Worm (Caenorhabditis elegans) whole organism, late embryonic: Measurements from ENCODE around the gene nrx-1.

Experiments
- C08G9.2 ChIP-seq: sonication (generic microtip); optimal IDR thresholded peaks from 2 replicates; lab custom pipeline; 2016; ENCODE audit warnings: mild to moderate bottlenecking, missing genetic modification characterization, moderate library complexity, missing compliant biosample characterization
- K02D7.2 ChIP-seq: sonication (generic microtip); optimal IDR thresholded peaks from 2 replicates; lab custom pipeline; 2017; ENCODE audit warnings: mild to moderate bottlenecking, missing genetic modification characterization, missing compliant biosample characterization
- K09A11.1 ChIP-seq: sonication (generic microtip); optimal IDR thresholded peaks from 2 replicates; lab custom pipeline; 2017; ENCODE audit warnings: antibody characterized with exemption, mild to moderate bottlenecking, missing genetic modification characterization, missing compliant biosample characterization; ENCODE audit not compliant: insufficient read depth
- Y22D7AL.16 ChIP-seq: sonication (generic microtip); optimal IDR thresholded peaks from 2 replicates; lab custom pipeline; 2016; ENCODE audit warnings: missing genetic modification characterization, missing compliant biosample characterization
- ceh-14 ChIP-seq: sonication (generic microtip); optimal IDR thresholded peaks from 2 replicates; lab custom pipeline; 2016; ENCODE audit warnings: missing genotype, missing genetic modification characterization, missing compliant biosample characterization
- ceh-18 ChIP-seq: sonication (generic microtip); optimal IDR thresholded peaks from 2 replicates; lab custom pipeline; 2016; ENCODE audit warnings: missing genetic modification characterization, missing compliant biosample characterization
- ceh-19 ChIP-seq: fragments of 200-800 bp; sonication (Bioruptor generic); optimal IDR thresholded peaks from 2 replicates; lab custom pipeline; 2018; ENCODE audit warnings: mild to moderate bottlenecking, missing genetic modification characterization, missing compliant biosample characterization
- ceh-2 ChIP-seq: sonication (generic microtip); optimal IDR thresholded peaks from 2 replicates; lab custom pipeline; 2016; ENCODE audit warnings: missing genotype, missing genetic modification characterization, missing compliant biosample characterization
- ceh-24 ChIP-seq: sonication (generic microtip); optimal IDR thresholded peaks from 2 replicates; lab custom pipeline; 2016; ENCODE audit warnings: mild to moderate bottlenecking, missing genetic modification characterization, missing compliant biosample characterization
- ceh-30 ChIP-seq: fragments of 150-350 bp; optimal IDR thresholded peaks from 2 replicates; lab custom pipeline; 2014; ENCODE audit warnings: missing biosample characterization, missing genetic modification characterization
- ceh-34 ChIP-seq: sonication (generic microtip); optimal IDR thresholded peaks from 2 replicates; lab custom pipeline; 2016; ENCODE audit warnings: mild to moderate bottlenecking, missing genetic modification characterization, missing compliant biosample characterization
- ceh-45 ChIP-seq: fragments of 200-800 bp; sonication (Bioruptor generic); IDR thresholded peaks from 2 replicates; pipeline ENCODE4 v1.3.6; 2022; ENCODE audit warnings: missing genetic modification reagents, missing genetic modification characterization, missing compliant biosample characterization
- che-1 ChIP-seq: sonication (generic microtip); optimal IDR thresholded peaks from 2 replicates; lab custom pipeline; 2016; ENCODE audit warnings: mild to moderate bottlenecking, missing genetic modification characterization, missing compliant biosample characterization
- dve-1 ChIP-seq: sonication (generic microtip); optimal IDR thresholded peaks from 2 replicates; lab custom pipeline; 2017; ENCODE audit warnings: antibody characterized with exemption, mild to moderate bottlenecking, missing genetic modification characterization, missing compliant biosample characterization
- elt-2 ChIP-seq: sonication (generic microtip); optimal IDR thresholded peaks from 2 replicates; lab custom pipeline; 2016; ENCODE audit warnings: missing genetic modification reagents, missing genetic modification characterization, missing compliant biosample characterization
- elt-4 ChIP-seq: sonication (generic microtip); optimal IDR thresholded peaks from 2 replicates; lab custom pipeline; 2016; ENCODE audit warnings: missing genetic modification characterization, missing compliant biosample characterization
- eyg-1 ChIP-seq: sonication (generic microtip); optimal IDR thresholded peaks from 2 replicates; lab custom pipeline; 2016; ENCODE audit warnings: missing genotype, missing genetic modification characterization, missing compliant biosample characterization
- fkh-10 ChIP-seq: fragments of 150-350 bp; optimal IDR thresholded peaks from 2 replicates; lab custom pipeline; 2014; ENCODE audit warnings: missing biosample characterization, missing genetic modification reagents, missing genetic modification characterization
- gmeb-2 ChIP-seq: sonication (generic microtip); optimal IDR thresholded peaks from 2 replicates; lab custom pipeline; 2016; ENCODE audit warnings: missing genetic modification characterization, inconsistent platforms, missing compliant biosample characterization
- hlh-13 ChIP-seq: fragments of 200-800 bp; sonication (Bioruptor generic); optimal IDR thresholded peaks from 2 replicates; lab custom pipeline; 2018; ENCODE audit warnings: mild to moderate bottlenecking, missing genetic modification characterization, missing compliant biosample characterization
- hlh-15 ChIP-seq: sonication (generic microtip); optimal IDR thresholded peaks from 2 replicates; lab custom pipeline; 2016; ENCODE audit warnings: missing genetic modification characterization, missing compliant biosample characterization
- hlh-6 ChIP-seq: sonication (generic microtip); optimal IDR thresholded peaks from 2 replicates; lab custom pipeline; 2016; ENCODE audit warnings: missing genotype, missing genetic modification characterization, missing compliant biosample characterization
- hlh-8 ChIP-seq: sonication (generic microtip); optimal IDR thresholded peaks from 2 replicates; lab custom pipeline; 2016; ENCODE audit warnings: missing genotype, missing genetic modification characterization, missing compliant biosample characterization
- nhr-232 ChIP-seq: sonication (generic microtip); optimal IDR thresholded peaks from 2 replicates; lab custom pipeline; 2016; ENCODE audit warnings: missing genetic modification characterization, missing compliant biosample characterization
- pha-2 ChIP-seq: sonication (generic microtip); optimal IDR thresholded peaks from 2 replicates; lab custom pipeline; 2017; ENCODE audit warnings: mild to moderate bottlenecking, missing genetic modification characterization, missing compliant biosample characterization
- pha-4 ChIP-seq: fragments of 150-350 bp; optimal IDR thresholded peaks from 2 replicates; lab custom pipeline; 2018; ENCODE audit warnings: missing biosample characterization, missing genetic modification reagents, missing genetic modification characterization
- ref-2 ChIP-seq: sonication (generic microtip); optimal IDR thresholded peaks from 2 replicates; lab custom pipeline; 2016; ENCODE audit warnings: missing genetic modification characterization, missing compliant biosample characterization
- rnt-1 ChIP-seq: sonication (generic microtip); optimal IDR thresholded peaks from 2 replicates; lab custom pipeline; 2016; ENCODE audit warnings: missing genetic modification characterization, missing compliant biosample characterization
- sox-4 ChIP-seq: sonication (generic microtip); optimal IDR thresholded peaks from 2 replicates; lab custom pipeline; 2017; ENCODE audit warnings: mild to moderate bottlenecking, missing genetic modification characterization, inconsistent platforms, missing compliant biosample characterization
- ttx-3 ChIP-seq: sonication (generic microtip); optimal IDR thresholded peaks from 2 replicates; lab custom pipeline; 2016; ENCODE audit warnings: missing genetic modification reagents, missing genetic modification characterization, missing compliant biosample characterization
- unc-3 ChIP-seq, 2 experiments: fragments of 200-800 bp in 1 of 2; sonication (Bioruptor generic) in 1 of 2; sonication (generic microtip) in 1 of 2; conservative IDR thresholded peaks in 1 of 2; optimal IDR thresholded peaks in 1 of 2; 2 replicates each; pipeline versions ENCODE4 v1.3.6 to Lab custom; 2016 to 2022; ENCODE audit warnings: missing compliant biosample characterization in 2 of 2, missing genetic modification characterization in 2 of 2, missing genetic modification reagents in 1 of 2
- unc-42 ChIP-seq: sonication (generic microtip); optimal IDR thresholded peaks from 2 replicates; lab custom pipeline; 2016; ENCODE audit warnings: missing genotype, missing genetic modification characterization, missing compliant biosample characterization
- unc-55 ChIP-seq: sonication (generic microtip); optimal IDR thresholded peaks from 2 replicates; lab custom pipeline; 2017; ENCODE audit warnings: missing biosample characterization, missing genetic modification reagents, missing genetic modification characterization

Gene nrx-1

DNA sequence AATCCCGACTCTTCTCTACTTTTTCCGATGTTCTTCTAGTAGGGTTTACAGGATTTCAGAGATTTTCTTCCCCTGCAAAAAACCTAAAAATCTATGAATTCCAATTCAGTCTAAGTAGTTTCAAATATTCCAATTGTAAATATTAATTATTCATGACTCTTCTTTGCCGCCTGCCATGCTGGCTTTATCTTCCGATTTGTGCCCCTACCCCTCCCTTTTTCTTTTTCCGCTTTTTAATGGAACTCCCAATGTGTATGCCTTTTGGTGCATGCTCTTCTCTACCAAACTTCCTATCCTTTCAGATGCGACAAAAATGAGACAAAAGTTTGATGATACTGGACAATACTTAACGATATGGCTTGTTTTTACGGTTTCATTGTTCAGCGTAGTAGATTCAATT is at the start of gene nrx-1:
Gene nrx-1, plus strand, starts transcription at position 301 of the 400 bp plus-strand sequence.
- no peak for TF ChIP-seq ceh-45
- TF ChIP-seq ceh-24: no peak
- TF ChIP-seq ttx-3 (tag; lab: Kevin White, UChicago): no peak
- no peak for TF ChIP-seq hlh-8 (tag; lab: Kevin White, UChicago)
- TF ChIP-seq unc-3 (GFP tag; conservative IDR thresholded peaks at IDR 0.05; lab: Robert Waterston, UW): no peak
- TF ChIP-seq unc-3 (tag; optimal IDR thresholded peaks at IDR 0.05; lab: Kevin White, UChicago): no peak
- TF ChIP-seq K02D7.2: no peak
- no peak for TF ChIP-seq unc-55 (GFP tag; lab: Kevin White, UChicago)
- TF ChIP-seq ceh-14 (tag; lab: Kevin White, UChicago): no peak
- no peak for TF ChIP-seq nhr-232 (tag; lab: Kevin White, UChicago)
- TF ChIP-seq rnt-1 (tag; lab: Kevin White, UChicago): no peak
- TF ChIP-seq ceh-19 (GFP tag; lab: Kevin White, UChicago): no peak
- no peak for TF ChIP-seq hlh-15
- TF ChIP-seq ceh-18: no peak

DNA sequence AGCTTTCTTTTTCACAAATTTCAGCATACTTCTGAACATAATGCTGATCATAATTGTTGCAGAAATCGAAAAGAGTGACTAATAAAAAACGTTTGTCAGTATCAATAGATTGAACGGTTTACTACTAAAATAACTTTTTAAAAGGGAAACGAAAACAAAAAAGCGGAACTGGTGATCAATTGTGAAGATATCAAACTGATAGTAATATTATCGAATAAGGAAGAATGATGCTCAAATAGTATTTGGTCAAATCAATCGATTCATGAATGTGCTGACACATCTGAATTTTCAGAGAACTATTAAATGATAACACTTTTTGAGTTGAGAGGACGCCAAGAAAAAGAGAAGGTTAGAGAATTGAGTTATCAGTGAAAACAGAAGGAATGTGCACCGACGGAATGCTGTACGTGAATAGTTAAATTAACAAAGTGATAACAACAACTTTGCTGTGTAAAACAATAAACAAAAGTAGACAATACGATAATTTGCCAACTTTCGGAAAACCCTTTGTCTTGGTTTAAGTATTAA is 48.2 kb upstream of the nrx-1 start, which contains the start of gene D1054.5:
Gene D1054.5, minus strand, starts transcription at position 51 of the 528 bp plus-strand sequence.
- TF ChIP-seq elt-2 (tag; lab: Kevin White, UChicago): peak; percentile 56
- TF ChIP-seq ceh-34: no peak
- TF ChIP-seq, all 69 proteins: peak for 1

DNA sequence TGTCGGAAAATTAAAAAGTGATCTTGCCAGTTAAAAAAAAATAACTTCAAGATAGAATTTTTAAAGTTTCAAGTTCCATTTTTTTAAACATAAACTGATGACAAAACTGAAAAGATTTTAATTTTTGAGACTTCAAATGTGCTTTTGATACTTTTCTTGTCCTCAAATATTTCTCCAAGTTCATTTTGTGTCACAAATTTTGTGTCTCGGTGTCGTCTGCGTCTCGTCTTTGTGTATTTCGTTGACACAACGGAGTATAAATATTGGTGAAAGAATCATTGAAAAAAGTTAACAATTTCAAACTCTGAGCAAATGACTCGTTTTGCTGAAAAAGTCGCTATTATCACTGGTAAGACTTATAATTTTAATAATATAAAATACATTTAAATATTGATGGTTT is 40.8 kb upstream of the nrx-1 start, which contains the start of gene D1054.8:
Gene D1054.8, plus strand, starts transcription at position 301 of the 400 bp plus-strand sequence.
- no peak for TF ChIP-seq dve-1
- no peak for TF ChIP-seq unc-42
- TF ChIP-seq, all 69 proteins: peak for 0

DNA sequence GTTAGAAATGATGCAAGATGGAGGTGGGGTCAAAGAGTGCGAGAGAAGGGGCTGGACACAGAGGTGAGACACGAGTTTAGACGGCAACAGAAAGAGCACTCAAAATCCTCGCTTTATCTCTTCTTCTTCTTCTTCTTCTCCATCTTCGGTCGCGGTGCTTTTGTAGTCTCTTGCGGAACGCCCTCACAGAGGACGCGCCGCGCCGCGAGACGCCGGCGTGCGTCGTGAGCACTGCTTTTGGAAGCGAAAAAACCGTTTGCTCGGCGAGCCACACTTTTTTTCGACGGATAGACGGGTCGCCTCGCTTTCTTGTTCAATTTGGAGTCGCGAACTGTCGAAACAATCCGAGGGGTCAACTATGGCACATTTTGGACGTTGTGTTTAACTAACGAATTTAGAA is 33.9 kb upstream of the nrx-1 start, which contains the start of gene D1054.9:
Gene D1054.9, minus strand, starts transcription at position 137 of the 400 bp plus-strand sequence.
- TF ChIP-seq che-1: no peak
- TF ChIP-seq ceh-2 (tag; lab: Kevin White, UChicago): no peak
- no peak for TF ChIP-seq pha-2 (tag; lab: Kevin White, UChicago)
- TF ChIP-seq eyg-1 (tag; lab: Kevin White, UChicago): no peak
- TF ChIP-seq ref-2 (tag; lab: Kevin White, UChicago): no peak
- no peak for TF ChIP-seq Y22D7AL.16 (tag; lab: Kevin White, UChicago)
- TF ChIP-seq ceh-30 (tag; lab: Kevin White, UChicago): no peak
- TF ChIP-seq hlh-13: no peak
- no peak for TF ChIP-seq fkh-10
- TF ChIP-seq unc-3 (GFP tag; conservative IDR thresholded peaks at IDR 0.05; lab: Robert Waterston, UW): no peak
- TF ChIP-seq unc-3 (tag; optimal IDR thresholded peaks at IDR 0.05; lab: Kevin White, UChicago): no peak

DNA sequence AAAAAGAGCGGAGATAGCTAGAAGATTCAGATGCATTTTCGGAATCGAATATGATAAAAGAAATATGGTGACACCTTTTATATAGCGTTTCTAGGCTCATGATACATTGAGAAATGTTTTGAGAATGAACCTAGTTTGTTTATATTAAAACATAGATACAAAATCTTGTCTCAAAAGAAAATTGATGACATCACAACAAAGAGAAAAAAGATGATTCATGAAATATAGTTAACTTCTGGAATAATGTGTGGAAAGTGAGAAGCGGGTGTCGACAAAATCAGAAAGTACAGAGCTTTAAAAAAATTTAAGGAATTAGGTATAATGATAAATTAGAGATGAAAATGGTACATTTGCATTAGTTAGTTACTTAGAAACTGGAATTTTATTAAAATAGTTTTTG is 32.0 kb upstream of the nrx-1 start, which contains the start of gene D1054.10:
Gene D1054.10, minus strand, starts transcription at position 101 of the 400 bp plus-strand sequence.
- TF ChIP-seq hlh-6 (tag; lab: Kevin White, UChicago): no peak
- TF ChIP-seq ceh-18: no peak
- TF ChIP-seq K09A11.1 (tag; lab: Kevin White, UChicago): no peak
- no peak for TF ChIP-seq sox-4 (tag; lab: Kevin White, UChicago)
- TF ChIP-seq unc-42: no peak
- TF ChIP-seq gmeb-2: no peak
- TF ChIP-seq hlh-15: no peak
- TF ChIP-seq elt-4 (tag; lab: Kevin White, UChicago): no peak
- no peak for TF ChIP-seq C08G9.2 (tag; lab: Kevin White, UChicago)
- TF ChIP-seq pha-4 (tag; lab: Kevin White, UChicago): no peak
- no peak for TF ChIP-seq nhr-232 (tag; lab: Kevin White, UChicago)
